Fruit fly (Drosophila melanogaster) whole organism, embryonic: ENCODE measurements around the gene ci.
A peak's percentile ranks its signal among the peaks of the same experiment; 100 is the strongest.

Experiments used
- Abd-B ChIP-seq: fragments of 200-800 bp; sonication (Bioruptor generic); optimal IDR thresholded peaks from 2 replicates; lab custom pipeline; 2018; ENCODE audit warnings: missing biosample characterization, mild to moderate bottlenecking, missing genetic modification characterization, moderate library complexity
- Atf-2 ChIP-seq: fragments of 200-800 bp; sonication (Bioruptor generic); optimal IDR thresholded peaks from 2 replicates; lab custom pipeline; 2016; ENCODE audit warnings: missing biosample characterization, missing genetic modification characterization
- B-H1 ChIP-seq: fragments of 200-800 bp; sonication (Bioruptor generic); IDR thresholded peaks from 3 replicates; pipeline ENCODE4 v1.3.6; 2022; ENCODE audit warnings: missing biosample characterization, missing genetic modification characterization
- CG10274 ChIP-seq: fragments of 200-800 bp; sonication (Bioruptor generic); optimal IDR thresholded peaks from 3 replicates; lab custom pipeline; 2017; ENCODE audit warnings: missing biosample characterization, mild to moderate bottlenecking, missing genetic modification characterization
- CG12299 ChIP-seq: fragments of 200-800 bp; sonication (Bioruptor generic); optimal IDR thresholded peaks from 2 replicates; lab custom pipeline; 2018; ENCODE audit warnings: missing biosample characterization, mild to moderate bottlenecking, missing genetic modification characterization
- CG12942 ChIP-seq: fragments of 200-800 bp; sonication (Bioruptor generic); optimal IDR thresholded peaks from 3 replicates; lab custom pipeline; 2016; ENCODE audit warnings: missing biosample characterization, missing genetic modification characterization
- CG15479 ChIP-seq: fragments of 200-800 bp; sonication (Bioruptor generic); optimal IDR thresholded peaks from 3 replicates; lab custom pipeline; 2019; ENCODE audit warnings: missing biosample characterization, mild to moderate bottlenecking, missing genetic modification characterization, moderate library complexity
- CG15514 ChIP-seq: fragments of 200-800 bp; sonication (Bioruptor generic); optimal IDR thresholded peaks from 3 replicates; lab custom pipeline; 2017; ENCODE audit warnings: missing biosample characterization, missing genetic modification characterization, mild to moderate bottlenecking, moderate library complexity, missing genetic modification reagents
- CG17359 ChIP-seq: fragments of 200-800 bp; sonication (Bioruptor generic); optimal IDR thresholded peaks from 3 replicates; lab custom pipeline; 2018; ENCODE audit warnings: missing biosample characterization, mild to moderate bottlenecking, missing genetic modification characterization, moderate library complexity
- CG32767 ChIP-seq: fragments of 200-800 bp; sonication (Bioruptor generic); IDR thresholded peaks from 2 replicates; pipeline ENCODE4 v1.3.6; 2022; ENCODE audit warnings: missing biosample characterization, missing genetic modification characterization
- CG3281 ChIP-seq: fragments of 200-800 bp; sonication (Bioruptor generic); optimal IDR thresholded peaks from 3 replicates; lab custom pipeline; 2017; ENCODE audit warnings: missing biosample characterization, mild to moderate bottlenecking, missing genetic modification characterization
- CG7372 ChIP-seq: fragments of 200-800 bp; sonication (Bioruptor generic); IDR thresholded peaks from 2 replicates; pipeline ENCODE4 v1.3.6; 2022; ENCODE audit warnings: missing biosample characterization, missing genetic modification characterization
- Camta ChIP-seq: fragments of 200-800 bp; sonication (Bioruptor generic); optimal IDR thresholded peaks from 2 replicates; lab custom pipeline; 2016; ENCODE audit warnings: missing biosample characterization, missing genetic modification characterization
- CoRest ChIP-seq: fragments of 200-800 bp; sonication (Bioruptor generic); optimal IDR thresholded peaks from 3 replicates; lab custom pipeline; 2018; ENCODE audit warnings: missing biosample characterization, mild to moderate bottlenecking, missing genetic modification characterization, moderate library complexity
- Dbx ChIP-seq: fragments of 200-800 bp; sonication (Bioruptor generic); IDR thresholded peaks from 3 replicates; pipeline ENCODE4 v1.3.6; 2022; ENCODE audit warnings: missing biosample characterization, missing genetic modification characterization
- Dip2 ChIP-seq: fragments of 200-800 bp; sonication (Bioruptor generic); IDR thresholded peaks from 2 replicates; pipeline ENCODE4 v1.3.6; 2022; ENCODE audit warnings: missing biosample characterization, missing genetic modification characterization
- Doc3 ChIP-seq: fragments of 200-800 bp; sonication (Bioruptor generic); IDR thresholded peaks from 3 replicates; pipeline ENCODE4 v1.3.6; 2022; ENCODE audit warnings: missing biosample characterization, missing genetic modification characterization; ENCODE audit not compliant: partially characterized antibody
- E2f1 ChIP-seq: fragments of 200-800 bp; sonication (Bioruptor generic); IDR thresholded peaks from 2 replicates; pipeline ENCODE4 v1.3.6; 2022; ENCODE audit warnings: missing biosample characterization, missing genetic modification characterization
- Ets97D ChIP-seq: fragments of 200-800 bp; sonication (Bioruptor generic); optimal IDR thresholded peaks from 3 replicates; lab custom pipeline; 2016; ENCODE audit warnings: missing biosample characterization, missing genetic modification characterization
- Fer2 ChIP-seq: fragments of 200-800 bp; sonication (Bioruptor generic); optimal IDR thresholded peaks from 2 replicates; lab custom pipeline; 2018; ENCODE audit warnings: missing biosample characterization, mild to moderate bottlenecking, missing genetic modification characterization, moderate library complexity
- HLH3B ChIP-seq: fragments of 200-800 bp; sonication (Bioruptor generic); IDR thresholded peaks from 2 replicates; pipeline ENCODE4 v1.3.6; 2022; ENCODE audit warnings: missing biosample characterization, missing genetic modification characterization
- Hey ChIP-seq: fragments of 200-800 bp; sonication (Bioruptor generic); optimal IDR thresholded peaks from 3 replicates; lab custom pipeline; 2018; ENCODE audit warnings: missing biosample characterization, mild to moderate bottlenecking, missing genetic modification characterization
- Kr ChIP-seq: fragments of 200-800 bp; sonication (Bioruptor generic); optimal IDR thresholded peaks from 2 replicates; lab custom pipeline; 2017; ENCODE audit warnings: missing biosample characterization, mild to moderate bottlenecking, missing genetic modification characterization
- MTF-1 ChIP-seq: fragments of 200-800 bp; sonication (Bioruptor generic); optimal IDR thresholded peaks from 2 replicates; lab custom pipeline; 2018; ENCODE audit warnings: missing biosample characterization, mild to moderate bottlenecking, missing genetic modification characterization, borderline replicate concordance
- Max ChIP-seq: fragments of 200-800 bp; sonication (Bioruptor generic); optimal IDR thresholded peaks from 2 replicates; lab custom pipeline; 2016; ENCODE audit warnings: missing biosample characterization, mild to moderate bottlenecking, missing genetic modification characterization
- Meics ChIP-seq: fragments of 200-800 bp; sonication (Bioruptor generic); optimal IDR thresholded peaks from 2 replicates; lab custom pipeline; 2017; ENCODE audit warnings: missing biosample characterization, mild to moderate bottlenecking, missing genetic modification characterization
- Myb ChIP-seq: fragments of 200-800 bp; sonication (Bioruptor generic); optimal IDR thresholded peaks from 2 replicates; lab custom pipeline; 2016; ENCODE audit warnings: missing biosample characterization, missing genetic modification characterization
- PHDP ChIP-seq: fragments of 200-800 bp; sonication (Bioruptor generic); optimal IDR thresholded peaks from 3 replicates; lab custom pipeline; 2018; ENCODE audit warnings: missing biosample characterization, mild to moderate bottlenecking, missing genetic modification characterization, moderate library complexity
- Ptx1 ChIP-seq: fragments of 200-800 bp; sonication (Bioruptor generic); IDR thresholded peaks from 2 replicates; pipeline ENCODE4 v1.3.6; 2022; ENCODE audit warnings: missing biosample characterization, missing genetic modification characterization
- ap ChIP-seq: fragments of 200-800 bp; sonication (Bioruptor generic); IDR thresholded peaks from 2 replicates; pipeline ENCODE4 v1.3.6; 2022; ENCODE audit warnings: missing biosample characterization, missing genetic modification characterization
- disco-r ChIP-seq: fragments of 200-800 bp; sonication (Bioruptor generic); optimal IDR thresholded peaks from 2 replicates; lab custom pipeline; 2016; ENCODE audit warnings: missing biosample characterization, missing genetic modification characterization
- dmrt99B ChIP-seq: fragments of 200-800 bp; sonication (Bioruptor generic); optimal IDR thresholded peaks from 2 replicates; lab custom pipeline; 2018; ENCODE audit warnings: missing biosample characterization, mild to moderate bottlenecking, missing genetic modification characterization, moderate library complexity
- dysf ChIP-seq: fragments of 200-800 bp; sonication (Bioruptor generic); IDR thresholded peaks from 3 replicates; pipeline ENCODE4 v1.3.6; 2022; ENCODE audit warnings: missing biosample characterization, missing genetic modification characterization
- esg ChIP-seq: fragments of 200-800 bp; sonication (Bioruptor generic); conservative IDR thresholded peaks from 2 replicates; pipeline ENCODE4 v1.3.6; 2022; ENCODE audit warnings: missing biosample characterization, missing genetic modification characterization
- fd64A ChIP-seq: fragments of 200-800 bp; sonication (Bioruptor generic); optimal IDR thresholded peaks from 3 replicates; lab custom pipeline; 2018; ENCODE audit warnings: missing biosample characterization, mild to moderate bottlenecking, missing genetic modification characterization
- fd96Cb ChIP-seq: fragments of 200-800 bp; sonication (Bioruptor generic); optimal IDR thresholded peaks from 2 replicates; lab custom pipeline; 2018; ENCODE audit warnings: missing biosample characterization, mild to moderate bottlenecking, missing genetic modification characterization, moderate library complexity
- gcm ChIP-seq: fragments of 200-800 bp; sonication (Bioruptor generic); optimal IDR thresholded peaks from 2 replicates; lab custom pipeline; 2019; ENCODE audit warnings: missing biosample characterization, mild to moderate bottlenecking, missing genetic modification characterization, moderate library complexity
- gt ChIP-seq: fragments of 200-800 bp; sonication (Bioruptor generic); IDR thresholded peaks from 2 replicates; pipeline ENCODE4 v1.3.6; 2022; ENCODE audit warnings: missing biosample characterization, missing genetic modification characterization
- insv ChIP-seq, 2 experiments: fragments of 200-800 bp; sonication (Bioruptor generic); optimal IDR thresholded peaks; 3 replicates each; lab custom pipeline; 2016 to 2018; ENCODE audit warnings: missing biosample characterization in 2 of 2, missing genetic modification characterization in 2 of 2
- kay ChIP-seq: fragments of 200-800 bp; sonication (Bioruptor generic); optimal IDR thresholded peaks from 2 replicates; lab custom pipeline; 2016; ENCODE audit warnings: missing biosample characterization, missing genetic modification characterization
- mirr ChIP-seq: fragments of 200-800 bp; sonication (Bioruptor generic); optimal IDR thresholded peaks from 3 replicates; lab custom pipeline; 2018; ENCODE audit warnings: missing biosample characterization, mild to moderate bottlenecking, missing genetic modification characterization
- phol ChIP-seq: fragments of 200-800 bp; sonication (Bioruptor generic); optimal IDR thresholded peaks from 3 replicates; lab custom pipeline; 2018; ENCODE audit warnings: missing biosample characterization, mild to moderate bottlenecking, missing genetic modification characterization, moderate library complexity
- pros ChIP-seq: fragments of 200-800 bp; sonication (Bioruptor generic); optimal IDR thresholded peaks from 3 replicates; lab custom pipeline; 2019; ENCODE audit warnings: missing biosample characterization, mild to moderate bottlenecking, missing genetic modification characterization, moderate library complexity
- row ChIP-seq: fragments of 200-800 bp; sonication (Bioruptor generic); IDR thresholded peaks from 3 replicates; pipeline ENCODE4 v1.3.6; 2022; ENCODE audit warnings: missing biosample characterization, missing genetic modification characterization
- sc ChIP-seq, 3 experiments: fragments of >200 bp in 2 of 3; fragments of 200-800 bp in 1 of 3; sonication (Bioruptor generic) in 1 of 3; optimal IDR thresholded peaks; 2 replicates in 2 of 3; 3 replicates in 1 of 3; lab custom pipeline; 2017; ENCODE audit warnings: mild to moderate bottlenecking in 1 of 3, missing biosample characterization in 1 of 3, missing genetic modification characterization in 1 of 3, missing genetic modification reagents in 1 of 3
- stc ChIP-seq: fragments of 200-800 bp; sonication (Bioruptor generic); IDR thresholded peaks from 2 replicates; pipeline ENCODE4 v1.3.6; 2022; ENCODE audit warnings: missing biosample characterization, missing genetic modification characterization
- twi ChIP-seq: fragments of 200-800 bp; optimal IDR thresholded peaks from 2 replicates; lab custom pipeline; 2019; ENCODE audit warnings: missing biosample characterization, mild to moderate bottlenecking, missing genetic modification characterization, moderate library complexity
- yki ChIP-seq: fragments of >200 bp; optimal IDR thresholded peaks from 3 replicates; lab custom pipeline; 2018
- zen ChIP-seq: fragments of 200-800 bp; sonication (Bioruptor generic); optimal IDR thresholded peaks from 3 replicates; lab custom pipeline; 2018; ENCODE audit warnings: missing biosample characterization, mild to moderate bottlenecking, missing genetic modification characterization, moderate library complexity

ci gene

dm6 chr4:67063-67684, 10.3 kb upstream of the ci start, which contains the start of gene RpS3A (continued):
- TF ChIP-seq Ets97D (GFP tag; lab: Kevin White, UChicago) (peak; percentile 99), Hey (no peak), Dip2 (GFP tag; lab: Robert Waterston, UW) (no peak), Kr (GFP tag; lab: Kevin White, UChicago) (peak; percentile 48), dysf (GFP tag; lab: Robert Waterston, UW) (no peak; the same call in 2 of the 3 replicates), E2f1 (no peak), gt (GFP tag; lab: Robert Waterston, UW) (no peak), zen (tag; lab: Kevin White, UChicago) (peak; percentile 74), CG10274 (peak; percentile 64), kay (GFP tag; lab: Kevin White, UChicago) (peak; percentile 13), B-H1 (GFP tag; lab: Robert Waterston, UW) (no peak; the same call in 2 of the 3 replicates), Dbx (GFP tag; lab: Robert Waterston, UW) (no peak; the same call in 2 of the 3 replicates), Max (peak; percentile 37), fd64A (GFP tag; lab: Kevin White, UChicago) (no peak), ap (no peak), mirr (GFP tag; lab: Kevin White, UChicago) (peak; percentile 92), disco-r (GFP tag; lab: Kevin White, UChicago) (peak; percentile 55), dmrt99B (tag; lab: Kevin White, UChicago) (peak; percentile 59), PHDP (tag; lab: Kevin White, UChicago) (peak; percentile 81), row (GFP tag; lab: Robert Waterston, UW) (peak; percentile 93), Camta (GFP tag; lab: Kevin White, UChicago) (peak; percentile 73), esg (GFP tag; lab: Robert Waterston, UW) (no peak), phol (tag; lab: Kevin White, UChicago) (peak; percentile 91), Ptx1 (no peak), CG12299 (tag; lab: Kevin White, UChicago) (peak; percentile 84), CG17359 (peak; percentile 72), CG15514 (GFP tag; lab: Kevin White, UChicago) (peak; percentile 87), Fer2 (tag; lab: Kevin White, UChicago) (peak; percentile 35), Abd-B (GFP tag; lab: Kevin White, UChicago) (no peak), CG3281 (GFP tag; lab: Kevin White, UChicago) (peak; percentile 86), Meics (GFP tag; lab: Kevin White, UChicago) (peak; percentile 86), twi (tag; lab: Kevin White, UChicago) (peak; percentile 70), gcm (peak; percentile 67), CG15479 (GFP tag; lab: Kevin White, UChicago) (no peak), Myb (peak; percentile 44), fd96Cb (tag; lab: Kevin White, UChicago) (peak; percentile 61), CG32767 (GFP tag; lab: Robert Waterston, UW) (0 out of 2 replicates have a peak, but pooled peaks have one; percentile 21), sc (optimal IDR thresholded peaks at IDR 0.05; lab: Kevin White, UChicago) (no peak), sc (GFP tag; optimal IDR thresholded peaks at IDR 0.05; lab: Kevin White, UChicago) (peak; percentile 53), CG12942 (GFP tag; lab: Kevin White, UChicago) (peak; percentile 59), MTF-1 (peak; percentile 93), pros (GFP tag; lab: Kevin White, UChicago) (no peak), Atf-2 (peak; percentile 54), yki (lab: Kevin White, UChicago) (no peak), Doc3 (GFP tag; lab: Robert Waterston, UW) (no peak), stc (GFP tag; lab: Robert Waterston, UW) (peak; percentile 43; the same call in 1 of the 2 replicates), CoRest (tag; lab: Kevin White, UChicago) (peak; percentile 69), insv (GFP tag; optimal IDR thresholded peaks at IDR 0.05; lab: Kevin White, UChicago) (peak in 1 of 2 experiments; percentile 50), HLH3B (peak; percentile 73; the same call in 1 of the 2 replicates), CG7372 (GFP tag; lab: Robert Waterston, UW) (peak; percentile 57; the same call in 1 of the 2 replicates)
